Fruit fly (Drosophila melanogaster) whole organism, wandering third instar larva: ENCODE measurements around the gene CG42404.

Source experiments
- Abd-B ChIP-seq: fragments of >200 bp; optimal IDR thresholded peaks from 2 replicates; lab custom pipeline; 2017; ENCODE audit warnings: missing biosample characterization, missing genetic modification characterization
- CG9705 ChIP-seq: fragments of 200-800 bp; sonication (Bioruptor generic); optimal IDR thresholded peaks from 2 replicates; lab custom pipeline; 2018; ENCODE audit warnings: missing biosample characterization, mild to moderate bottlenecking, missing genetic modification characterization
- CrebA ChIP-seq: fragments of 200-800 bp; sonication (Bioruptor generic); optimal IDR thresholded peaks from 2 replicates; lab custom pipeline; 2016; ENCODE audit warnings: missing biosample characterization, mild to moderate bottlenecking, missing genetic modification characterization, borderline replicate concordance
- Dfd ChIP-seq: fragments of >200 bp; optimal IDR thresholded peaks from 2 replicates; lab custom pipeline; 2017; ENCODE audit warnings: missing biosample characterization, missing genetic modification characterization
- Dif ChIP-seq: fragments of 200-275, 200-300 bp; sonication (Bioruptor generic); optimal IDR thresholded peaks from 2 replicates; lab custom pipeline; 2018; ENCODE audit warnings: missing biosample characterization, missing genetic modification characterization; ENCODE audit not compliant: partially characterized antibody
- GATAd ChIP-seq: sonication (Bioruptor generic); optimal IDR thresholded peaks from 2 replicates; lab custom pipeline; 2016; ENCODE audit warnings: missing biosample characterization, missing genetic modification characterization
- HLH106 ChIP-seq: fragments of 200-800 bp; optimal IDR thresholded peaks from 3 replicates; lab custom pipeline; 2019; ENCODE audit warnings: missing biosample characterization, mild to moderate bottlenecking, missing genetic modification characterization, moderate library complexity
- Hnf4 ChIP-seq: fragments of 200-800 bp; sonication (Bioruptor generic); optimal IDR thresholded peaks from 2 replicates; lab custom pipeline; 2016; ENCODE audit warnings: missing biosample characterization, mild to moderate bottlenecking, missing genetic modification characterization
- Hr78 ChIP-seq: fragments of >200 bp; optimal IDR thresholded peaks from 2 replicates; lab custom pipeline; 2017; ENCODE audit warnings: missing biosample characterization, missing genetic modification characterization
- Hr83 ChIP-seq: fragments of 200-300 bp; sonication (Bioruptor generic); optimal IDR thresholded peaks from 2 replicates; lab custom pipeline; 2016; ENCODE audit warnings: missing biosample characterization, mild to moderate bottlenecking, missing genetic modification characterization, moderate library complexity; ENCODE audit not compliant: poor library complexity, severe bottlenecking
- Jra ChIP-seq: sonication (Bioruptor generic); optimal IDR thresholded peaks from 2 replicates; lab custom pipeline; 2016; ENCODE audit warnings: missing biosample characterization, missing genetic modification characterization
- Mio ChIP-seq: sonication (Bioruptor generic); optimal IDR thresholded peaks from 2 replicates; lab custom pipeline; 2016; ENCODE audit warnings: missing biosample characterization, missing genetic modification characterization
- Myc ChIP-seq: fragments of >200 bp; optimal IDR thresholded peaks from 2 replicates; lab custom pipeline; 2017
- N ChIP-seq: fragments of >200 bp; optimal IDR thresholded peaks from 2 replicates; lab custom pipeline; 2018; ENCODE audit warnings: missing biosample characterization, missing external identifiers, missing genetic modification characterization
- OdsH ChIP-seq: fragments of 200-800 bp; sonication (Bioruptor generic); optimal IDR thresholded peaks from 2 replicates; lab custom pipeline; 2016; ENCODE audit warnings: missing biosample characterization, mild to moderate bottlenecking, missing genetic modification characterization
- Rel ChIP-seq, 2 experiments: fragments of 200-800 bp; sonication (Bioruptor generic) in 1 of 2; optimal IDR thresholded peaks; 2 replicates in 1 of 2; 3 replicates in 1 of 2; lab custom pipeline; 2016 to 2019; ENCODE audit warnings: mild to moderate bottlenecking in 2 of 2, missing biosample characterization in 2 of 2, missing genetic modification characterization in 2 of 2, moderate library complexity in 1 of 2
- Sp1 ChIP-seq: fragments of 200-800 bp; sonication (Bioruptor generic); optimal IDR thresholded peaks from 3 replicates; lab custom pipeline; 2019; ENCODE audit warnings: missing biosample characterization, mild to moderate bottlenecking, missing genetic modification characterization, moderate library complexity
- Vsx2 ChIP-seq: fragments of 200-300, 225-300 bp; sonication (Bioruptor generic); optimal IDR thresholded peaks from 2 replicates; lab custom pipeline; 2018; ENCODE audit warnings: missing biosample characterization, missing genetic modification characterization; ENCODE audit not compliant: partially characterized antibody
- br ChIP-seq: fragments of 200-800 bp; sonication (Bioruptor generic); optimal IDR thresholded peaks from 2 replicates; lab custom pipeline; 2016; ENCODE audit warnings: missing biosample characterization, missing genetic modification characterization
- brk ChIP-seq: fragments of 200-800 bp; sonication (Bioruptor generic); optimal IDR thresholded peaks from 2 replicates; lab custom pipeline; 2016; ENCODE audit warnings: missing biosample characterization, mild to moderate bottlenecking, missing genetic modification characterization
- dl ChIP-seq, 2 experiments: fragments of 175-275, 200-275 bp in 1 of 2; fragments of 200-275 bp in 1 of 2; sonication (Bioruptor generic); optimal IDR thresholded peaks; lab custom pipeline; 2018; ENCODE audit warnings: mild to moderate bottlenecking in 2 of 2, missing biosample characterization in 2 of 2, missing genetic modification characterization in 2 of 2, moderate library complexity in 2 of 2; ENCODE audit not compliant: partially characterized antibody in 2 of 2, insufficient read depth in 1 of 2
- dmrt93B ChIP-seq: fragments of 200-800 bp; sonication (Bioruptor generic); optimal IDR thresholded peaks from 2 replicates; lab custom pipeline; 2018; ENCODE audit warnings: missing biosample characterization, mild to moderate bottlenecking, missing genetic modification characterization
- dsf ChIP-seq: sonication (Bioruptor generic); optimal IDR thresholded peaks from 2 replicates; lab custom pipeline; 2016; ENCODE audit warnings: missing biosample characterization, missing genetic modification characterization, borderline replicate concordance
- ey ChIP-seq: fragments of 200-800 bp; sonication (Bioruptor generic); optimal IDR thresholded peaks from 2 replicates; lab custom pipeline; 2016; ENCODE audit warnings: missing biosample characterization, missing genetic modification characterization
- foxo ChIP-seq, 2 experiments: fragments of 200-800 bp; sonication (Bioruptor generic); optimal IDR thresholded peaks; 2 replicates in 1 of 2; 3 replicates in 1 of 2; lab custom pipeline; 2016 to 2017; ENCODE audit warnings: missing biosample characterization in 2 of 2, missing genetic modification characterization in 2 of 2
- fru ChIP-seq: fragments of 200-800 bp; sonication (Bioruptor generic); optimal IDR thresholded peaks from 3 replicates; lab custom pipeline; 2016; ENCODE audit warnings: missing biosample characterization, mild to moderate bottlenecking, missing genetic modification characterization
- h ChIP-seq: fragments of 200-800 bp; sonication (Bioruptor generic); optimal IDR thresholded peaks from 3 replicates; lab custom pipeline; 2016; ENCODE audit warnings: missing biosample characterization, mild to moderate bottlenecking, missing genetic modification characterization
- jim ChIP-seq: fragments of 175-275, 200-325 bp; sonication (Bioruptor generic); optimal IDR thresholded peaks from 2 replicates; lab custom pipeline; 2016; ENCODE audit warnings: missing biosample characterization, mild to moderate bottlenecking, missing genetic modification characterization
- lola ChIP-seq: fragments of >200 bp; optimal IDR thresholded peaks from 2 replicates; lab custom pipeline; 2017; ENCODE audit warnings: missing biosample characterization, missing genetic modification characterization
- psq ChIP-seq: fragments of 200-800 bp; sonication (Bioruptor generic); optimal IDR thresholded peaks from 3 replicates; lab custom pipeline; 2017; ENCODE audit warnings: missing biosample characterization, mild to moderate bottlenecking, missing genetic modification characterization, moderate library complexity
- rgr ChIP-seq: fragments of 200-800 bp; sonication (Bioruptor generic); optimal IDR thresholded peaks from 3 replicates; lab custom pipeline; 2016; ENCODE audit warnings: missing biosample characterization, mild to moderate bottlenecking, missing genetic modification characterization
- sage ChIP-seq: fragments of 200-800 bp; sonication (Bioruptor generic); optimal IDR thresholded peaks from 2 replicates; lab custom pipeline; 2016; ENCODE audit warnings: missing biosample characterization, mild to moderate bottlenecking, missing genetic modification characterization
- sv ChIP-seq: fragments of 200-800 bp; sonication (Bioruptor generic); optimal IDR thresholded peaks from 3 replicates; lab custom pipeline; 2016; ENCODE audit warnings: missing biosample characterization, missing genetic modification characterization
- tai ChIP-seq: sonication (Bioruptor generic); optimal IDR thresholded peaks from 2 replicates; lab custom pipeline; 2016; ENCODE audit warnings: missing biosample characterization, missing genetic modification characterization
- usp ChIP-seq: fragments of >200 bp; optimal IDR thresholded peaks from 2 replicates; lab custom pipeline; 2017; ENCODE audit warnings: missing biosample characterization, missing genetic modification characterization
- woc ChIP-seq: sonication (Bioruptor generic); optimal IDR thresholded peaks from 2 replicates; lab custom pipeline; 2016; ENCODE audit warnings: missing biosample characterization, mild to moderate bottlenecking, missing genetic modification characterization

The CG42404 gene

dm6 chr3R:15287763-15288162 lies 37.9 kb downstream of the CG42404 start:
- TF ChIP-seq sv, result no peak
- peak; percentile 86 for TF ChIP-seq Dif (GFP tag; lab: Kevin White, UChicago)
- no peak for TF ChIP-seq jim (GFP tag; lab: Kevin White, UChicago)
- TF ChIP-seq woc (GFP tag; lab: Kevin White, UChicago), result no peak
- TF ChIP-seq ey, result no peak
- no peak for TF ChIP-seq dmrt93B
- TF ChIP-seq Mio (GFP tag; lab: Kevin White, UChicago), result no peak
- TF ChIP-seq OdsH (GFP tag; lab: Kevin White, UChicago), result no peak
- no peak for TF ChIP-seq Rel (GFP tag; optimal IDR thresholded peaks at IDR 0.05; lab: Kevin White, UChicago)
- TF ChIP-seq Rel (tag; optimal IDR thresholded peaks at IDR 0.05; lab: Kevin White, UChicago), result peak; percentile 39
- TF ChIP-seq Vsx2 (GFP tag; lab: Kevin White, UChicago), result peak; percentile 76
- TF ChIP-seq dl (GFP tag; optimal IDR thresholded peaks at IDR 0.05; lab: Kevin White, UChicago; ENCODE audit: insufficient read depth in 1 of 2, partially characterized antibody in 2 of 2), result peak; percentile 68 to 71
- no peak for TF ChIP-seq dsf (GFP tag; lab: Kevin White, UChicago)
- no peak for TF ChIP-seq CrebA (GFP tag; lab: Kevin White, UChicago)
- TF ChIP-seq HLH106 (tag; lab: Kevin White, UChicago), result peak; percentile 30
- no peak for TF ChIP-seq tai (GFP tag; lab: Kevin White, UChicago)
- TF ChIP-seq Myc (lab: Kevin White, UChicago), result peak; percentile 73
- peak; percentile 5 for TF ChIP-seq h (GFP tag; lab: Kevin White, UChicago)
- no peak for TF ChIP-seq brk (GFP tag; lab: Kevin White, UChicago)
- peak; percentile 36 for TF ChIP-seq rgr
- TF ChIP-seq N, result no peak
- TF ChIP-seq GATAd, result no peak
- peak in 1 of 2 experiments; percentile 14 for TF ChIP-seq foxo (GFP tag; optimal IDR thresholded peaks at IDR 0.05; lab: Kevin White, UChicago)

- TF ChIP-seq dl (GFP tag; optimal IDR thresholded peaks at IDR 0.05; lab: Kevin White, UChicago; ENCODE audit: insufficient read depth in 1 of 2, partially characterized antibody in 2 of 2) (no peak), CrebA (GFP tag; lab: Kevin White, UChicago) (no peak), ey (no peak), Vsx2 (GFP tag; lab: Kevin White, UChicago) (no peak), Dif (GFP tag; lab: Kevin White, UChicago) (no peak)
Observed at dm6 chr3R:15288802-15289201, 38.9 kb downstream of the CG42404 start.

dm6 chr3R:15289828-15290641 lies 40.1 kb downstream of the CG42404 start:
- no peak for TF ChIP-seq Hr78 (GFP tag; lab: Kevin White, UChicago)
- no peak for TF ChIP-seq ey
- TF ChIP-seq Dif (GFP tag; lab: Kevin White, UChicago), result no peak
- TF ChIP-seq foxo (GFP tag; optimal IDR thresholded peaks at IDR 0.05; lab: Kevin White, UChicago), result no peak

- TF ChIP-seq fru (GFP tag; lab: Kevin White, UChicago), result no peak
- TF ChIP-seq Mio (GFP tag; lab: Kevin White, UChicago), result no peak
- TF ChIP-seq ey, result no peak
- TF ChIP-seq GATAd, result no peak
- peak; percentile 55 for TF ChIP-seq Jra (GFP tag; lab: Kevin White, UChicago)
- peak in 1 of 2 experiments; percentile 23 for TF ChIP-seq foxo (GFP tag; optimal IDR thresholded peaks at IDR 0.05; lab: Kevin White, UChicago)
- TF ChIP-seq psq (GFP tag; lab: Kevin White, UChicago), result no peak
- no peak for TF ChIP-seq Hr78 (GFP tag; lab: Kevin White, UChicago)
- TF ChIP-seq Rel (GFP tag; optimal IDR thresholded peaks at IDR 0.05; lab: Kevin White, UChicago), result no peak
- no peak for TF ChIP-seq Rel (tag; optimal IDR thresholded peaks at IDR 0.05; lab: Kevin White, UChicago)
- TF ChIP-seq sv, result no peak
- no peak for TF ChIP-seq jim (GFP tag; lab: Kevin White, UChicago)
- TF ChIP-seq dmrt93B, result no peak
- no peak for TF ChIP-seq Hnf4 (GFP tag; lab: Kevin White, UChicago)
- no peak for TF ChIP-seq CrebA (GFP tag; lab: Kevin White, UChicago)
- no peak for TF ChIP-seq CG9705 (GFP tag; lab: Kevin White, UChicago)
- peak; percentile 68 for TF ChIP-seq Dif (GFP tag; lab: Kevin White, UChicago)
- no peak for TF ChIP-seq HLH106 (tag; lab: Kevin White, UChicago)
- peak; percentile 46 for TF ChIP-seq br
- TF ChIP-seq Hr83 (GFP tag; lab: Kevin White, UChicago), result peak; percentile 78
- TF ChIP-seq rgr, result no peak
- TF ChIP-seq lola (GFP tag; lab: Kevin White, UChicago), result no peak
- TF ChIP-seq Vsx2 (GFP tag; lab: Kevin White, UChicago), result peak; percentile 21
- peak; percentile 45 for TF ChIP-seq N
- no peak for TF ChIP-seq woc (GFP tag; lab: Kevin White, UChicago)
- TF ChIP-seq brk (GFP tag; lab: Kevin White, UChicago), result no peak
- no peak for TF ChIP-seq Myc (lab: Kevin White, UChicago)
- no peak for TF ChIP-seq Dfd (GFP tag; lab: Kevin White, UChicago)
- no peak for TF ChIP-seq Sp1
- TF ChIP-seq sage (GFP tag; lab: Kevin White, UChicago), result no peak
- no peak for TF ChIP-seq usp (GFP tag; lab: Kevin White, UChicago)
- peak; percentile 68 for TF ChIP-seq h (GFP tag; lab: Kevin White, UChicago)
- TF ChIP-seq Abd-B (GFP tag; lab: Kevin White, UChicago), result no peak
- TF ChIP-seq OdsH (GFP tag; lab: Kevin White, UChicago), result peak; percentile 19
Observed at dm6 chr3R:15290642-15291118, 40.8 kb downstream of the CG42404 start, which contains the start of gene CG45218. Gene CG45218, minus strand, starts transcription at chr3R:15290799.
